Fruit fly (Drosophila melanogaster): ENCODE results near the gene Ccm3.

Ccm3 gene

dm6 chr3R:15350993-15351426 lies 20.7 kb upstream of the Ccm3 start, which contains the start of the genes Trs33 and Tmtc4 (continued):
- peak; percentile 51 for TF ChIP-seq CoRest (tag; optimal IDR thresholded peaks at IDR 0.05)
- TF ChIP-seq croc (GFP tag; conservative IDR thresholded peaks at IDR 0.05), result no peak
- TF ChIP-seq CG34422 (GFP tag; IDR thresholded peaks at IDR 0.05), result peak; percentile 29; the same call in 1 of the 3 replicates
- TF ChIP-seq chm (GFP tag; IDR thresholded peaks at IDR 0.05), result no peak
- TF ChIP-seq cg (GFP tag; optimal IDR thresholded peaks at IDR 0.05), result no peak
- TF ChIP-seq CG14860 (GFP tag; IDR thresholded peaks at IDR 0.05; ENCODE audit: partially characterized antibody), result no peak
- peak; percentile 23 for TF ChIP-seq wek (GFP tag; optimal IDR thresholded peaks at IDR 0.05)
- TF ChIP-seq slbo (GFP tag; IDR thresholded peaks at IDR 0.05), result no peak; the same call in 1 of the 2 replicates
- peak; percentile 61 for TF ChIP-seq CG12659 (GFP tag; optimal IDR thresholded peaks at IDR 0.05)
- no peak for TF ChIP-seq schlank (tag; optimal IDR thresholded peaks at IDR 0.05)
- TF ChIP-seq Ravus (GFP tag; IDR thresholded peaks at IDR 0.05), result no peak
- TF ChIP-seq CG17829 (tag; optimal IDR thresholded peaks at IDR 0.05), result peak; percentile 65
- no peak for TF ChIP-seq ham (GFP tag; IDR thresholded peaks at IDR 0.05)
- no peak for TF ChIP-seq CG8089 (GFP tag; optimal IDR thresholded peaks at IDR 0.05)
- TF ChIP-seq Hr3 (GFP tag; optimal IDR thresholded peaks at IDR 0.05), result peak; percentile 44
- TF ChIP-seq disco-r (GFP tag; optimal IDR thresholded peaks at IDR 0.05), result no peak
- TF ChIP-seq CG32772 (GFP tag; IDR thresholded peaks at IDR 0.05), result no peak
- TF ChIP-seq CG32532 (GFP tag; IDR thresholded peaks at IDR 0.05), result peak; percentile 19; the same call in 1 of the 2 replicates
- no peak for TF ChIP-seq da (GFP tag; optimal IDR thresholded peaks at IDR 0.05)
- TF ChIP-seq CG11723 (GFP tag; optimal IDR thresholded peaks at IDR 0.05), result peak; percentile 6
- TF ChIP-seq Atf-2 (GFP tag; optimal IDR thresholded peaks at IDR 0.05), result no peak
- peak; percentile 39 for TF ChIP-seq stwl (tag; optimal IDR thresholded peaks at IDR 0.05)
- no peak for TF ChIP-seq maf-S (GFP tag; optimal IDR thresholded peaks at IDR 0.05)
- TF ChIP-seq sisA (GFP tag; IDR thresholded peaks at IDR 0.05), result no peak
- no peak for TF ChIP-seq CG11695 (GFP tag; IDR thresholded peaks at IDR 0.05)
- TF ChIP-seq cad (GFP tag; optimal IDR thresholded peaks at IDR 0.05), result no peak
- peak; percentile 27; the same call in 1 of the 2 replicates for TF ChIP-seq crol (GFP tag; IDR thresholded peaks at IDR 0.05)
- TF ChIP-seq h (optimal IDR thresholded peaks at IDR 0.05), result no peak
- TF ChIP-seq CG4360 (GFP tag; IDR thresholded peaks at IDR 0.05), result peak; percentile 41; the same call in 1 of the 2 replicates
- TF ChIP-seq HLH4C (GFP tag; IDR thresholded peaks at IDR 0.05; ENCODE audit: partially characterized antibody), result no peak
- TF ChIP-seq Atf6 (GFP tag; IDR thresholded peaks at IDR 0.05), result no peak
- no peak for TF ChIP-seq fd3F (GFP tag; optimal IDR thresholded peaks at IDR 0.05)
- TF ChIP-seq Drgx (GFP tag; IDR thresholded peaks at IDR 0.05), result no peak
- no peak for TF ChIP-seq pita (GFP tag; optimal IDR thresholded peaks at IDR 0.05)
- TF ChIP-seq pum (GFP tag; optimal IDR thresholded peaks at IDR 0.05), result no peak
- no peak for TF ChIP-seq Vsx1 (GFP tag; optimal IDR thresholded peaks at IDR 0.05)
- peak in 1 of 3 experiments; percentile 36 for TF ChIP-seq Stat92E (GFP tag; optimal IDR thresholded peaks at IDR 0.05)
- no peak for TF ChIP-seq tgo (GFP tag; IDR thresholded peaks at IDR 0.05)
- no peak for TF ChIP-seq wdn (GFP tag; IDR thresholded peaks at IDR 0.05)
- TF ChIP-seq CG7372 (GFP tag; IDR thresholded peaks at IDR 0.05), result no peak
- TF ChIP-seq CG16815 (GFP tag; optimal IDR thresholded peaks at IDR 0.05), result no peak
- TF ChIP-seq unpg (GFP tag; optimal IDR thresholded peaks at IDR 0.05), result peak; percentile 50
- peak in 1 of 2 experiments; percentile 28 for TF ChIP-seq dpn (GFP tag; optimal IDR thresholded peaks at IDR 0.05)
- no peak for TF ChIP-seq TFAM (GFP tag; optimal IDR thresholded peaks at IDR 0.05)
- TF ChIP-seq CG7963 (GFP tag; IDR thresholded peaks at IDR 0.05; ENCODE audit: partially characterized antibody), result no peak
- TF ChIP-seq nerfin-2 (GFP tag; IDR thresholded peaks at IDR 0.05; ENCODE audit: partially characterized antibody), result no peak
- TF ChIP-seq CG11085 (GFP tag; IDR thresholded peaks at IDR 0.05), result no peak
- no peak for TF ChIP-seq salm (tag; optimal IDR thresholded peaks at IDR 0.05)
- TF ChIP-seq CG15601 (tag; optimal IDR thresholded peaks at IDR 0.05), result peak; percentile 31
- no peak for TF ChIP-seq CG3407 (GFP tag; optimal IDR thresholded peaks at IDR 0.05)
- no peak for TF ChIP-seq org-1 (GFP tag; optimal IDR thresholded peaks at IDR 0.05)
